Fruit fly (Drosophila melanogaster) whole organism, embryonic: ENCODE measurements around the gene CG14817.

ENCODE experiments used
- CG10267 ChIP-seq: fragments of 200-800 bp; sonication (Bioruptor generic); optimal IDR thresholded peaks from 2 replicates; lab custom pipeline; 2018; ENCODE audit warnings: missing biosample characterization, mild to moderate bottlenecking, missing genetic modification characterization, moderate library complexity
- CG10565 ChIP-seq: fragments of 200-800 bp; sonication (Bioruptor generic); optimal IDR thresholded peaks from 3 replicates; lab custom pipeline; 2016; ENCODE audit warnings: missing biosample characterization, mild to moderate bottlenecking, missing genetic modification characterization
- CG11504 ChIP-seq: fragments of 200-800 bp; sonication (Bioruptor generic); optimal IDR thresholded peaks from 3 replicates; lab custom pipeline; 2019; ENCODE audit warnings: missing biosample characterization, mild to moderate bottlenecking, missing genetic modification characterization, moderate library complexity
- CG12659 ChIP-seq: fragments of 200-800 bp; sonication (Bioruptor generic); optimal IDR thresholded peaks from 3 replicates; lab custom pipeline; 2017; ENCODE audit warnings: mild to moderate bottlenecking, missing biosample characterization, missing genetic modification reagents, missing genetic modification characterization
- CG13123 ChIP-seq: fragments of 200-800 bp; sonication (Bioruptor generic); optimal IDR thresholded peaks from 2 replicates; lab custom pipeline; 2016; ENCODE audit warnings: missing biosample characterization, missing genetic modification characterization
- CG15011 ChIP-seq: fragments of 200-800 bp; sonication (Bioruptor generic); optimal IDR thresholded peaks from 3 replicates; lab custom pipeline; 2018; ENCODE audit warnings: missing biosample characterization, mild to moderate bottlenecking, missing genetic modification characterization
- CG15514 ChIP-seq: fragments of 200-800 bp; sonication (Bioruptor generic); optimal IDR thresholded peaks from 3 replicates; lab custom pipeline; 2017; ENCODE audit warnings: missing biosample characterization, missing genetic modification characterization, mild to moderate bottlenecking, moderate library complexity, missing genetic modification reagents
- CG16779 ChIP-seq: fragments of 200-800 bp; sonication (Bioruptor generic); IDR thresholded peaks from 2 replicates; pipeline ENCODE4 v1.3.6; 2022; ENCODE audit warnings: missing biosample characterization, missing genetic modification characterization
- CG1832 ChIP-seq: fragments of 200-800 bp; sonication (Bioruptor generic); optimal IDR thresholded peaks from 2 replicates; lab custom pipeline; 2017; ENCODE audit warnings: missing biosample characterization, mild to moderate bottlenecking, missing genetic modification characterization, inconsistent platforms
- CG2712 ChIP-seq: fragments of 200-800 bp; optimal IDR thresholded peaks from 3 replicates; lab custom pipeline; 2019; ENCODE audit warnings: missing biosample characterization, mild to moderate bottlenecking, missing genetic modification characterization, moderate library complexity
- CG2889 ChIP-seq: fragments of 200-800 bp; sonication (Bioruptor generic); IDR thresholded peaks from 3 replicates; pipeline ENCODE4 v1.3.6; 2022; ENCODE audit warnings: missing biosample characterization, missing genetic modification characterization
- CG42726 ChIP-seq: fragments of 200-800 bp; sonication (Bioruptor generic); IDR thresholded peaks from 2 replicates; pipeline ENCODE4 v1.3.6; 2022; ENCODE audit warnings: missing biosample characterization, missing genetic modification characterization; ENCODE audit not compliant: partially characterized antibody
- CG5953 ChIP-seq: fragments of 200-800 bp; sonication (Bioruptor generic); IDR thresholded peaks from 2 replicates; pipeline ENCODE4 v1.3.6; 2022; ENCODE audit warnings: missing biosample characterization, missing genetic modification characterization
- CG6813 ChIP-seq: fragments of 200-800 bp; sonication (Bioruptor generic); optimal IDR thresholded peaks from 2 replicates; lab custom pipeline; 2017; ENCODE audit warnings: missing biosample characterization, missing genetic modification characterization, mild to moderate bottlenecking, moderate library complexity, missing genetic modification reagents
- CG6854 ChIP-seq: fragments of 200-800 bp; sonication (Bioruptor generic); optimal IDR thresholded peaks from 3 replicates; lab custom pipeline; 2017; ENCODE audit warnings: missing biosample characterization, mild to moderate bottlenecking, missing genetic modification characterization
- CG9876 ChIP-seq: fragments of 200-800 bp; sonication (Bioruptor generic); optimal IDR thresholded peaks from 2 replicates; lab custom pipeline; 2016; ENCODE audit warnings: missing biosample characterization, missing genetic modification characterization
- Chrac-16 ChIP-seq: fragments of 200-800 bp; sonication (Bioruptor generic); optimal IDR thresholded peaks from 3 replicates; lab custom pipeline; 2016; ENCODE audit warnings: missing biosample characterization, missing genetic modification characterization
- Dfd ChIP-seq, 2 experiments: fragments of >200 bp; optimal IDR thresholded peaks; 2 replicates each; lab custom pipeline; 2017; ENCODE audit warnings: missing biosample characterization in 2 of 2, missing genetic modification characterization in 2 of 2
- Drgx ChIP-seq: fragments of 200-800 bp; sonication (Bioruptor generic); IDR thresholded peaks from 2 replicates; pipeline ENCODE4 v1.3.6; 2022; ENCODE audit warnings: missing biosample characterization, missing genetic modification characterization
- Elba2 ChIP-seq: fragments of 200-800 bp; sonication (Bioruptor generic); optimal IDR thresholded peaks from 3 replicates; lab custom pipeline; 2016; ENCODE audit warnings: missing biosample characterization, missing genetic modification characterization
- Fer1 ChIP-seq: fragments of 200-800 bp; sonication (Bioruptor generic); optimal IDR thresholded peaks from 2 replicates; lab custom pipeline; 2017; ENCODE audit warnings: missing biosample characterization, mild to moderate bottlenecking, missing genetic modification characterization
- Gsc ChIP-seq: fragments of 200-800 bp; sonication (Bioruptor generic); IDR thresholded peaks from 2 replicates; pipeline ENCODE4 v1.3.6; 2022; ENCODE audit warnings: missing biosample characterization, missing genetic modification characterization
- HHEX ChIP-seq: fragments of 200-800 bp; sonication (Bioruptor generic); optimal IDR thresholded peaks from 3 replicates; lab custom pipeline; 2017; ENCODE audit warnings: missing biosample characterization, mild to moderate bottlenecking, missing genetic modification characterization, missing genetic modification reagents
- HLH54F ChIP-seq: fragments of 200-800 bp; sonication (Bioruptor generic); optimal IDR thresholded peaks from 3 replicates; lab custom pipeline; 2016; ENCODE audit warnings: missing biosample characterization, missing genetic modification characterization
- HLHmδ ChIP-seq: fragments of 200-800 bp; sonication (Bioruptor generic); optimal IDR thresholded peaks from 2 replicates; lab custom pipeline; 2018; ENCODE audit warnings: missing biosample characterization, mild to moderate bottlenecking, missing genetic modification characterization, moderate library complexity
- Hr78 ChIP-seq, 2 experiments: fragments of 200-800 bp in 1 of 2; fragments of >200 bp in 1 of 2; sonication (Bioruptor generic) in 1 of 2; optimal IDR thresholded peaks; 2 replicates each; lab custom pipeline; 2017 to 2019; ENCODE audit warnings: missing biosample characterization in 2 of 2, missing genetic modification characterization in 2 of 2, mild to moderate bottlenecking in 1 of 2, moderate library complexity in 1 of 2
- Jarid2 ChIP-seq: fragments of 200-800 bp; sonication (Bioruptor generic); optimal IDR thresholded peaks from 3 replicates; lab custom pipeline; 2017; ENCODE audit warnings: mild to moderate bottlenecking, missing biosample characterization, missing genetic modification reagents, missing genetic modification characterization
- Nf-YA ChIP-seq: fragments of 200-800 bp; sonication (Bioruptor generic); IDR thresholded peaks from 2 replicates; pipeline ENCODE4 v1.3.6; 2022; ENCODE audit warnings: missing biosample characterization, missing genetic modification characterization
- Pdp1 ChIP-seq, 2 experiments: fragments of 200-800 bp; sonication (Bioruptor generic); optimal IDR thresholded peaks; 3 replicates each; lab custom pipeline; 2016; ENCODE audit warnings: missing biosample characterization in 2 of 2, missing genetic modification characterization in 2 of 2, mild to moderate bottlenecking in 1 of 2, moderate library complexity in 1 of 2
- Rfx ChIP-seq: fragments of 200-800 bp; sonication (Bioruptor generic); IDR thresholded peaks from 2 replicates; pipeline ENCODE4 v1.3.6; 2022; ENCODE audit warnings: missing biosample characterization, missing genetic modification characterization
- Usf ChIP-seq: fragments of 200-800 bp; sonication (Bioruptor generic); optimal IDR thresholded peaks from 2 replicates; lab custom pipeline; 2017; ENCODE audit warnings: missing genotype, missing biosample characterization, missing genetic modification characterization
- cwo ChIP-seq: fragments of 200-800 bp; sonication (Bioruptor generic); optimal IDR thresholded peaks from 3 replicates; lab custom pipeline; 2017; ENCODE audit warnings: missing biosample characterization, missing genetic modification characterization, mild to moderate bottlenecking, moderate library complexity, missing genetic modification reagents
- danr ChIP-seq: fragments of 200-800 bp; sonication (Bioruptor generic); IDR thresholded peaks from 2 replicates; pipeline ENCODE4 v1.3.6; 2022; ENCODE audit warnings: missing biosample characterization, missing genetic modification characterization
- ems ChIP-seq: fragments of 200-800 bp; sonication (Bioruptor generic); optimal IDR thresholded peaks from 3 replicates; lab custom pipeline; 2016; ENCODE audit warnings: missing biosample characterization, missing genetic modification characterization
- ewg ChIP-seq: fragments of 200-800 bp; sonication (Bioruptor generic); optimal IDR thresholded peaks from 3 replicates; lab custom pipeline; 2017; ENCODE audit warnings: mild to moderate bottlenecking, missing biosample characterization, missing genetic modification reagents, missing genetic modification characterization
- fu2 ChIP-seq: fragments of 200-800 bp; sonication (Bioruptor generic); optimal IDR thresholded peaks from 2 replicates; lab custom pipeline; 2016; ENCODE audit warnings: missing biosample characterization, missing genetic modification characterization
- hkb ChIP-seq, 2 experiments: fragments of 200-800 bp in 1 of 2; fragments of >200 bp in 1 of 2; sonication (Bioruptor generic) in 1 of 2; IDR thresholded peaks in 1 of 2; optimal IDR thresholded peaks in 1 of 2; 2 replicates each; pipeline versions ENCODE4 v1.3.6 to Lab custom; 2017 to 2022; ENCODE audit warnings: missing biosample characterization in 1 of 2, missing genetic modification characterization in 1 of 2
- insv ChIP-seq, 2 experiments: fragments of 200-800 bp; sonication (Bioruptor generic); optimal IDR thresholded peaks; 3 replicates each; lab custom pipeline; 2016 to 2018; ENCODE audit warnings: missing biosample characterization in 2 of 2, missing genetic modification characterization in 2 of 2
- nom ChIP-seq: fragments of 200-800 bp; sonication (Bioruptor generic); optimal IDR thresholded peaks from 2 replicates; lab custom pipeline; 2017; ENCODE audit warnings: missing biosample characterization, missing genetic modification characterization, mild to moderate bottlenecking, moderate library complexity, missing genetic modification reagents
- onecut ChIP-seq: fragments of 200-800 bp; sonication (Bioruptor generic); IDR thresholded peaks from 2 replicates; pipeline ENCODE4 v1.3.6; 2022; ENCODE audit warnings: missing biosample characterization, missing genetic modification characterization
- org-1 ChIP-seq: fragments of 200-800 bp; sonication (Bioruptor generic); optimal IDR thresholded peaks from 2 replicates; lab custom pipeline; 2017; ENCODE audit warnings: missing biosample characterization, missing genetic modification characterization
- pho ChIP-seq: fragments of 200-800 bp; sonication (Bioruptor generic); optimal IDR thresholded peaks from 2 replicates; lab custom pipeline; 2016; ENCODE audit warnings: missing biosample characterization, missing genetic modification characterization
- psq ChIP-seq: fragments of 200-800 bp; sonication (Bioruptor generic); optimal IDR thresholded peaks from 2 replicates; lab custom pipeline; 2017; ENCODE audit warnings: missing biosample characterization, missing genetic modification characterization
- ranshi ChIP-seq: fragments of 200-800 bp; sonication (Bioruptor generic); IDR thresholded peaks from 2 replicates; pipeline ENCODE4 v1.3.6; 2022; ENCODE audit warnings: missing biosample characterization, missing genetic modification characterization
- ro ChIP-seq: fragments of 200-800 bp; sonication (Bioruptor generic); IDR thresholded peaks from 2 replicates; pipeline ENCODE4 v1.3.6; 2022; ENCODE audit warnings: missing biosample characterization, missing genetic modification characterization
- row ChIP-seq: fragments of 200-800 bp; sonication (Bioruptor generic); IDR thresholded peaks from 3 replicates; pipeline ENCODE4 v1.3.6; 2022; ENCODE audit warnings: missing biosample characterization, missing genetic modification characterization
- scrt ChIP-seq: fragments of 200-800 bp; sonication (Bioruptor generic); optimal IDR thresholded peaks from 2 replicates; lab custom pipeline; 2018; ENCODE audit warnings: missing biosample characterization, mild to moderate bottlenecking, missing genetic modification characterization, moderate library complexity
- sens ChIP-seq: fragments of 200-800 bp; sonication (Bioruptor generic); peaks from one replicate; lab custom pipeline; 2016; ENCODE audit warnings: missing biosample characterization, missing genetic modification characterization
- shn ChIP-seq: fragments of 200-800 bp; sonication (Bioruptor generic); optimal IDR thresholded peaks from 3 replicates; lab custom pipeline; 2016; ENCODE audit warnings: missing biosample characterization, missing genetic modification characterization
- usp ChIP-seq: fragments of >200 bp; optimal IDR thresholded peaks from 2 replicates; lab custom pipeline; 2017; ENCODE audit warnings: missing biosample characterization, missing genetic modification characterization

The CG14817 gene

DNA sequence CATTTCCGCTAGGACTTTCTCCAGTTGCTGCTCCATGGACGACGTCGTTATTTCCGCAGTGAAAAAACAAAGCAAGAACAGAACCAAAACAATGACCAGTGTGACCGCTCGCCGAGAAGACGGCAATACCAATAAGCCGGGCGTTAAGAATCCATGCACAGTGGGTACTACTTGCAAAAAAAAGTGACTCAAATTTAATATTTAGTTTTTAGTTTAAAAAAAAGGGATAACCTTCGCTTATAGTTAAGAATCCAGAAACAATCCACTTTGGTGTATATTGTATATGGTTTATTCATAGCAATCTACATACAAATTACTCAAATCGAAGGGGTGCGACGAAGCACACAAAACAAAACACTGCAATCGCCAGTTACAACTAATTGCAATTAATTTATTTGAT, 18.2 kb downstream of the CG14817 start, which contains the start of gene Lamtor5 (continued):
- TF ChIP-seq fu2 (peak; percentile 14), Gsc (GFP tag; lab: Robert Waterston, UW) (no peak), CG2712 (tag; lab: Kevin White, UChicago) (peak; percentile 58), row (GFP tag; lab: Robert Waterston, UW) (peak; percentile 84), CG2889 (GFP tag; lab: Robert Waterston, UW) (no peak), insv (GFP tag; optimal IDR thresholded peaks at IDR 0.05; lab: Kevin White, UChicago) (peak in 1 of 2 experiments; percentile 8), hkb (optimal IDR thresholded peaks at IDR 0.05; lab: Kevin White, UChicago) (no peak), hkb (GFP tag; IDR thresholded peaks at IDR 0.05; lab: Robert Waterston, UW) (peak; percentile 39; the same call in 1 of the 2 replicates), CG12659 (GFP tag; lab: Kevin White, UChicago) (peak; percentile 61), Drgx (GFP tag; lab: Robert Waterston, UW) (peak; percentile 19; the same call in 1 of the 2 replicates), CG9876 (GFP tag; lab: Kevin White, UChicago) (no peak), Rfx (GFP tag; lab: Robert Waterston, UW) (peak; percentile 78), CG1832 (GFP tag; lab: Kevin White, UChicago) (no peak), danr (GFP tag; lab: Robert Waterston, UW) (no peak), Nf-YA (no peak), Jarid2 (GFP tag; lab: Kevin White, UChicago) (no peak), psq (GFP tag; lab: Kevin White, UChicago) (no peak), Usf (GFP tag; lab: Kevin White, UChicago) (no peak), pho (GFP tag; lab: Kevin White, UChicago) (peak; percentile 9), CG11504 (peak; percentile 47), org-1 (GFP tag; lab: Kevin White, UChicago) (no peak), sens (GFP tag; lab: Kevin White, UChicago) (peak; percentile 93), CG5953 (GFP tag; lab: Robert Waterston, UW) (peak; percentile 36; the same call in 1 of the 2 replicates), CG15514 (peak; percentile 61), onecut (GFP tag; lab: Robert Waterston, UW) (peak; percentile 18; the same call in 1 of the 2 replicates), cwo (peak; percentile 27), CG15011 (no peak), CG6854 (GFP tag; lab: Kevin White, UChicago) (peak; percentile 32), ranshi (0 out of 2 replicates have a peak, but pooled peaks have one; percentile 14), scrt (GFP tag; lab: Kevin White, UChicago) (no peak), Fer1 (peak; percentile 55), HHEX (peak; percentile 42), Hr78 (GFP tag; optimal IDR thresholded peaks at IDR 0.05; lab: Kevin White, UChicago) (no peak), shn (GFP tag; lab: Kevin White, UChicago) (no peak), CG13123 (GFP tag; lab: Kevin White, UChicago) (no peak), Chrac-16 (GFP tag; lab: Kevin White, UChicago) (peak; percentile 25), CG10565 (GFP tag; lab: Kevin White, UChicago) (no peak), Dfd (GFP tag; optimal IDR thresholded peaks at IDR 0.05; lab: Kevin White, UChicago) (no peak), nom (GFP tag; lab: Kevin White, UChicago) (peak; percentile 28), HLHmδ (GFP tag; lab: Kevin White, UChicago) (no peak), HLH54F (GFP tag; lab: Kevin White, UChicago) (peak; percentile 32), Elba2 (GFP tag; lab: Kevin White, UChicago) (no peak), usp (GFP tag; lab: Kevin White, UChicago) (no peak), CG16779 (GFP tag; lab: Robert Waterston, UW) (peak; percentile 28; the same call in 1 of the 2 replicates), CG6813 (GFP tag; lab: Kevin White, UChicago) (no peak), CG10267 (tag; lab: Kevin White, UChicago) (peak; percentile 41), ro (GFP tag; lab: Robert Waterston, UW) (no peak), Pdp1 (GFP tag; optimal IDR thresholded peaks at IDR 0.05; lab: Kevin White, UChicago) (peak; percentile 41 to 49), CG42726 (no peak), ewg (GFP tag; lab: Kevin White, UChicago) (no peak), ems (GFP tag; lab: Kevin White, UChicago) (peak; percentile 46)
